Worm (Caenorhabditis elegans) whole organism, midembryonic: Measurements from ENCODE around the gene F31D4.2.

Experiments used
- T22C8.4 ChIP-seq: fragments of 200-800 bp; sonication (Bioruptor generic); IDR thresholded peaks from 2 replicates; pipeline ENCODE4 v1.3.6; 2022; ENCODE audit warnings: missing genetic modification characterization, missing compliant biosample characterization
- flt-1 ChIP-seq: fragments of 200-800 bp; sonication (Bioruptor generic); IDR thresholded peaks from 2 replicates; pipeline ENCODE4 v1.3.6; 2022; ENCODE audit warnings: missing genetic modification characterization, missing compliant biosample characterization
- klf-2 ChIP-seq: fragments of 200-800 bp; sonication (Bioruptor generic); conservative IDR thresholded peaks from 2 replicates; pipeline ENCODE4 v1.3.6; 2022; ENCODE audit warnings: missing genetic modification reagents, missing genetic modification characterization, missing compliant biosample characterization
- ztf-29 ChIP-seq: fragments of 200-800 bp; sonication (Bioruptor generic); IDR thresholded peaks from 2 replicates; pipeline ENCODE4 v1.3.6; 2022; ENCODE audit warnings: missing genetic modification reagents, missing genetic modification characterization, missing compliant biosample characterization

DNA sequence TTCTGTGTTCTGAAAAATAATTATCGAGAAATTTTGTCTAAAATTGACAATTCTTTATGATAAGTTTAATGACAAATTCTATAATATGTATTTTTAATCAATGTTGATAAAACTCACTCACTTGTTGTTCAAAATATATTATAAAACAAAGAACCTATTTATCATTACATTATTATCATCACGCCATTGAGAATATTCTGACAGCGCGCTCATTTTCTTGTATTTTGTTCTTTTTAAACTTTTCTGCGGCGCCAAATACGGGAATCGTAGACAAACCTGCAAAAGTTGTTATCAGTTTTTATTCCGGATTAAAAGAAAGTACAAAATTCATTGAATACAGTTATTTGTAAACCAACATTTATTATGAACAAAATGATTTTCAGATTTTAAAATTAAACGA lies 21.1 kb upstream of the F31D4.2 start:
- TF ChIP-seq ztf-29 (no peak), flt-1 (GFP tag; lab: Robert Waterston, UW) (no peak), klf-2 (no peak), T22C8.4 (GFP tag; lab: Robert Waterston, UW) (no peak)
